Fruit fly (Drosophila melanogaster) whole organism, embryonic: ENCODE measurements around the gene CG46464.

Experiments used
- ATbp ChIP-seq: fragments of 200-800 bp; sonication (Bioruptor generic); optimal IDR thresholded peaks from 2 replicates; lab custom pipeline; 2017; ENCODE audit warnings: missing biosample characterization, mild to moderate bottlenecking, missing genetic modification characterization, missing genetic modification reagents
- Abd-B ChIP-seq: fragments of 200-800 bp; sonication (Bioruptor generic); optimal IDR thresholded peaks from 2 replicates; lab custom pipeline; 2018; ENCODE audit warnings: missing biosample characterization, mild to moderate bottlenecking, missing genetic modification characterization, moderate library complexity
- CG10267 ChIP-seq: fragments of 200-800 bp; sonication (Bioruptor generic); optimal IDR thresholded peaks from 2 replicates; lab custom pipeline; 2018; ENCODE audit warnings: missing biosample characterization, mild to moderate bottlenecking, missing genetic modification characterization, moderate library complexity
- CG11085 ChIP-seq: fragments of 200-800 bp; sonication (Bioruptor generic); IDR thresholded peaks from 2 replicates; pipeline ENCODE4 v1.3.6; 2022; ENCODE audit warnings: missing biosample characterization, missing genetic modification characterization
- CG11560 ChIP-seq: fragments of 200-800 bp; sonication (Bioruptor generic); IDR thresholded peaks from 3 replicates; pipeline ENCODE4 v1.3.6; 2022; ENCODE audit warnings: missing biosample characterization, missing genetic modification characterization
- CG11695 ChIP-seq: fragments of 200-800 bp; sonication (Bioruptor generic); IDR thresholded peaks from 3 replicates; pipeline ENCODE4 v1.3.6; 2022; ENCODE audit warnings: missing biosample characterization, missing genetic modification characterization
- CG12219 ChIP-seq: fragments of 200-800 bp; sonication (Bioruptor generic); optimal IDR thresholded peaks from 3 replicates; lab custom pipeline; 2018; ENCODE audit warnings: missing biosample characterization, mild to moderate bottlenecking, missing genetic modification characterization
- CG12659 ChIP-seq: fragments of 200-800 bp; sonication (Bioruptor generic); optimal IDR thresholded peaks from 3 replicates; lab custom pipeline; 2017; ENCODE audit warnings: mild to moderate bottlenecking, missing biosample characterization, missing genetic modification reagents, missing genetic modification characterization
- CG13296 ChIP-seq: fragments of 200-800 bp; sonication (Bioruptor generic); optimal IDR thresholded peaks from 3 replicates; lab custom pipeline; 2018; ENCODE audit warnings: missing biosample characterization, mild to moderate bottlenecking, missing genetic modification characterization
- CG14014 ChIP-seq: fragments of 200-800 bp; sonication (Bioruptor generic); IDR thresholded peaks from 2 replicates; pipeline ENCODE4 v1.3.6; 2022; ENCODE audit warnings: missing biosample characterization, missing genetic modification characterization
- CG15479 ChIP-seq: fragments of 200-800 bp; sonication (Bioruptor generic); optimal IDR thresholded peaks from 3 replicates; lab custom pipeline; 2019; ENCODE audit warnings: missing biosample characterization, mild to moderate bottlenecking, missing genetic modification characterization, moderate library complexity
- CG17359 ChIP-seq: fragments of 200-800 bp; sonication (Bioruptor generic); optimal IDR thresholded peaks from 3 replicates; lab custom pipeline; 2018; ENCODE audit warnings: missing biosample characterization, mild to moderate bottlenecking, missing genetic modification characterization, moderate library complexity
- CG17361 ChIP-seq: fragments of 200-800 bp; sonication (Bioruptor generic); IDR thresholded peaks from 3 replicates; pipeline ENCODE4 v1.3.6; 2022; ENCODE audit warnings: missing biosample characterization, missing genetic modification characterization
- CG1832 ChIP-seq: fragments of 200-800 bp; sonication (Bioruptor generic); optimal IDR thresholded peaks from 2 replicates; lab custom pipeline; 2017; ENCODE audit warnings: missing biosample characterization, mild to moderate bottlenecking, missing genetic modification characterization, inconsistent platforms
- CG31224 ChIP-seq: fragments of 200-800 bp; sonication (Bioruptor generic); IDR thresholded peaks from 2 replicates; pipeline ENCODE4 v1.3.6; 2022; ENCODE audit warnings: missing biosample characterization, missing genetic modification characterization
- CG31365 ChIP-seq: fragments of 200-800 bp; sonication (Bioruptor generic); optimal IDR thresholded peaks from 2 replicates; lab custom pipeline; 2018; ENCODE audit warnings: missing biosample characterization, mild to moderate bottlenecking, missing genetic modification characterization
- CG32532 ChIP-seq: fragments of 200-800 bp; sonication (Bioruptor generic); IDR thresholded peaks from 2 replicates; pipeline ENCODE4 v1.3.6; 2022; ENCODE audit warnings: missing biosample characterization, missing genetic modification characterization
- CG3281 ChIP-seq: fragments of 200-800 bp; sonication (Bioruptor generic); optimal IDR thresholded peaks from 3 replicates; lab custom pipeline; 2017; ENCODE audit warnings: missing biosample characterization, mild to moderate bottlenecking, missing genetic modification characterization
- CG3407 ChIP-seq: fragments of 200-800 bp; sonication (Bioruptor generic); optimal IDR thresholded peaks from 2 replicates; lab custom pipeline; 2018; ENCODE audit warnings: missing biosample characterization, mild to moderate bottlenecking, missing genetic modification characterization
- CG4404 ChIP-seq: fragments of 200-800 bp; sonication (Bioruptor generic); IDR thresholded peaks from 2 replicates; pipeline ENCODE4 v1.3.6; 2022; ENCODE audit warnings: missing biosample characterization, missing genetic modification characterization
- CG4730 ChIP-seq: fragments of 200-800 bp; sonication (Bioruptor generic); IDR thresholded peaks from 2 replicates; pipeline ENCODE4 v1.3.6; 2022; ENCODE audit warnings: missing biosample characterization, missing genetic modification characterization
- CG6272 ChIP-seq: fragments of 200-800 bp; sonication (Bioruptor generic); IDR thresholded peaks from 2 replicates; pipeline ENCODE4 v1.3.6; 2022; ENCODE audit warnings: missing biosample characterization, missing genetic modification characterization
- CG7839 ChIP-seq: fragments of 200-800 bp; sonication (Bioruptor generic); optimal IDR thresholded peaks from 3 replicates; lab custom pipeline; 2018; ENCODE audit warnings: missing biosample characterization, mild to moderate bottlenecking, missing genetic modification characterization, moderate library complexity
- CG7963 ChIP-seq: fragments of 200-800 bp; sonication (Bioruptor generic); IDR thresholded peaks from 3 replicates; pipeline ENCODE4 v1.3.6; 2022; ENCODE audit warnings: missing biosample characterization, missing genetic modification characterization; ENCODE audit not compliant: partially characterized antibody
- CG9932 ChIP-seq: fragments of 200-800 bp; sonication (Bioruptor generic); IDR thresholded peaks from 2 replicates; pipeline ENCODE4 v1.3.6; 2022; ENCODE audit warnings: missing biosample characterization, missing genetic modification characterization
- E2f2 ChIP-seq: fragments of 200-800 bp; sonication (Bioruptor generic); IDR thresholded peaks from 2 replicates; pipeline ENCODE4 v1.3.6; 2022; ENCODE audit warnings: missing biosample characterization, missing genetic modification characterization
- HLH3B ChIP-seq: fragments of 200-800 bp; sonication (Bioruptor generic); IDR thresholded peaks from 2 replicates; pipeline ENCODE4 v1.3.6; 2022; ENCODE audit warnings: missing biosample characterization, missing genetic modification characterization
- Hr78 ChIP-seq, 2 experiments: fragments of 200-800 bp in 1 of 2; fragments of >200 bp in 1 of 2; sonication (Bioruptor generic) in 1 of 2; optimal IDR thresholded peaks; 2 replicates each; lab custom pipeline; 2017 to 2019; ENCODE audit warnings: missing biosample characterization in 2 of 2, missing genetic modification characterization in 2 of 2, mild to moderate bottlenecking in 1 of 2, moderate library complexity in 1 of 2
- Med ChIP-seq: fragments of 200-800 bp; sonication (Bioruptor generic); peaks from one replicate; lab custom pipeline; 2016; ENCODE audit warnings: missing biosample characterization, missing genetic modification characterization, mild to moderate bottlenecking, inconsistent platforms, moderate library complexity
- NFAT ChIP-seq: fragments of 200-800 bp; sonication (Bioruptor generic); IDR thresholded peaks from 2 replicates; pipeline ENCODE4 v1.3.6; 2022; ENCODE audit warnings: missing biosample characterization, missing genetic modification characterization
- Nf-YA ChIP-seq: fragments of 200-800 bp; sonication (Bioruptor generic); IDR thresholded peaks from 2 replicates; pipeline ENCODE4 v1.3.6; 2022; ENCODE audit warnings: missing biosample characterization, missing genetic modification characterization
- Sry-β ChIP-seq: fragments of 200-800 bp; sonication (Bioruptor generic); optimal IDR thresholded peaks from 2 replicates; lab custom pipeline; 2018; ENCODE audit warnings: missing biosample characterization, mild to moderate bottlenecking, missing genetic modification characterization, moderate library complexity
- Xrp1 ChIP-seq: fragments of 200-800 bp; sonication (Bioruptor generic); IDR thresholded peaks from 2 replicates; pipeline ENCODE4 v1.3.6; 2022; ENCODE audit warnings: missing biosample characterization, missing genetic modification characterization
- danr ChIP-seq: fragments of 200-800 bp; sonication (Bioruptor generic); IDR thresholded peaks from 2 replicates; pipeline ENCODE4 v1.3.6; 2022; ENCODE audit warnings: missing biosample characterization, missing genetic modification characterization
- dpn ChIP-seq, 2 experiments: fragments of 200-800 bp; sonication (Bioruptor generic); optimal IDR thresholded peaks; 3 replicates each; lab custom pipeline; 2016; ENCODE audit warnings: missing biosample characterization in 2 of 2, missing genetic modification characterization in 2 of 2
- eve ChIP-seq, 2 experiments: fragments of >200 bp; optimal IDR thresholded peaks; 2 replicates each; lab custom pipeline; 2017; ENCODE audit warnings: missing biosample characterization in 2 of 2, missing genetic modification characterization in 2 of 2
- kah ChIP-seq: fragments of 200-800 bp; sonication (Bioruptor generic); optimal IDR thresholded peaks from 2 replicates; lab custom pipeline; 2018; ENCODE audit warnings: missing biosample characterization, mild to moderate bottlenecking, missing genetic modification characterization
- ken ChIP-seq: fragments of 200-800 bp; sonication (Bioruptor generic); IDR thresholded peaks from 3 replicates; pipeline ENCODE4 v1.3.6; 2022; ENCODE audit warnings: missing biosample characterization, missing genetic modification characterization
- kni ChIP-seq: fragments of 200-800 bp; sonication (Bioruptor generic); optimal IDR thresholded peaks from 3 replicates; lab custom pipeline; 2017; ENCODE audit warnings: mild to moderate bottlenecking, missing biosample characterization, missing genetic modification reagents, missing genetic modification characterization
- lmd ChIP-seq: fragments of 200-800 bp; sonication (Bioruptor generic); IDR thresholded peaks from 2 replicates; pipeline ENCODE4 v1.3.6; 2022; ENCODE audit warnings: missing biosample characterization, missing genetic modification characterization
- nau ChIP-seq: fragments of 200-800 bp; sonication (Bioruptor generic); optimal IDR thresholded peaks from 3 replicates; lab custom pipeline; 2017; ENCODE audit warnings: missing biosample characterization, mild to moderate bottlenecking, missing genetic modification characterization, missing genetic modification reagents
- pan ChIP-seq, 4 experiments: fragments of >200 bp in 3 of 4; fragments of 200-800 bp in 1 of 4; sonication (Bioruptor generic) in 1 of 4; optimal IDR thresholded peaks in 3 of 4; IDR thresholded peaks in 1 of 4; 2 replicates each; pipeline versions ENCODE4 v1.3.6 to Lab custom; 2017 to 2022; ENCODE audit warnings: missing biosample characterization in 2 of 4, missing genetic modification characterization in 2 of 4, mixed read lengths in 1 of 4
- phol ChIP-seq: fragments of 200-800 bp; sonication (Bioruptor generic); optimal IDR thresholded peaks from 3 replicates; lab custom pipeline; 2018; ENCODE audit warnings: missing biosample characterization, mild to moderate bottlenecking, missing genetic modification characterization, moderate library complexity
- repo ChIP-seq: fragments of 200-800 bp; sonication (Bioruptor generic); optimal IDR thresholded peaks from 2 replicates; lab custom pipeline; 2016; ENCODE audit warnings: missing biosample characterization, missing genetic modification characterization
- sim ChIP-seq: fragments of 200-800 bp; sonication (Bioruptor generic); IDR thresholded peaks from 2 replicates; pipeline ENCODE4 v1.3.6; 2022; ENCODE audit warnings: missing biosample characterization, missing genetic modification characterization
- sr ChIP-seq: fragments of 200-800 bp; sonication (Bioruptor generic); IDR thresholded peaks from 3 replicates; pipeline ENCODE4 v1.3.6; 2022; ENCODE audit warnings: missing biosample characterization, missing genetic modification characterization
- twi ChIP-seq: fragments of 200-800 bp; optimal IDR thresholded peaks from 2 replicates; lab custom pipeline; 2019; ENCODE audit warnings: missing biosample characterization, mild to moderate bottlenecking, missing genetic modification characterization, moderate library complexity
- vvl ChIP-seq: fragments of 200-800 bp; sonication (Bioruptor generic); IDR thresholded peaks from 2 replicates; pipeline ENCODE4 v1.3.6; 2022; ENCODE audit warnings: missing biosample characterization, missing genetic modification characterization
- zfh1 ChIP-seq: fragments of 200-800 bp; sonication (Bioruptor generic); IDR thresholded peaks from 3 replicates; pipeline ENCODE4 v1.3.6; 2022; ENCODE audit warnings: missing biosample characterization, missing genetic modification characterization

CG46464 gene

DNA sequence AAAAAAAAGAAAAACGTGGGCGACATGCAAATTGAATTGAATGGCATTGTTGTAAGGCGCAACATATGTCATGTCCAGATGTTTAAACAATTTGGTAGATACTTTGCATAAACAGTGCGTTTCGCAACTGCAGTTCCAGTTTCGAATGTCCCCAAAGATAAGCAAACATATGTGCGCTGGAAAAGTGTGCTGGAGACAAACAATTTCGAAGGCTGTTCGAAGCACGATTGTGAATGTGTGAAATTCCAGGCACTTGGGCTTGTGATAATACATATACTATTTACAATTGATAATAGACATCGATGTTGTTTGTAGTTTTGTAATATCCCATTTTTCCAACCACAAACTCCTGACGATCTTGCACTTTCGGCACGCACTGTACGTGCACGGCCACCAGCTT, 39.0 kb upstream of the CG46464 start (continued):
- TF ChIP-seq CG7963 (GFP tag; lab: Robert Waterston, UW) (no peak), CG17361 (GFP tag; lab: Robert Waterston, UW) (peak; percentile 44; the same call in 2 of the 3 replicates), ATbp (GFP tag; lab: Kevin White, UChicago) (peak; percentile 1), sim (no peak), CG13296 (GFP tag; lab: Kevin White, UChicago) (peak; percentile 9), CG31224 (GFP tag; lab: Robert Waterston, UW) (0 out of 2 replicates have a peak, but pooled peaks have one; percentile 7), CG12219 (GFP tag; lab: Kevin White, UChicago) (peak; percentile 10), dpn (GFP tag; optimal IDR thresholded peaks at IDR 0.05; lab: Kevin White, UChicago) (peak in 1 of 2 experiments; percentile 11), CG9932 (GFP tag; lab: Robert Waterston, UW) (0 out of 2 replicates have a peak, but pooled peaks have one; percentile 8), Abd-B (GFP tag; lab: Kevin White, UChicago) (no peak), CG1832 (no peak), CG10267 (tag; lab: Kevin White, UChicago) (no peak), danr (GFP tag; lab: Robert Waterston, UW) (peak; percentile 29; the same call in 1 of the 2 replicates), CG12659 (GFP tag; lab: Kevin White, UChicago) (peak; percentile 6), CG14014 (GFP tag; lab: Robert Waterston, UW) (0 out of 2 replicates have a peak, but pooled peaks have one; percentile 16), CG4730 (peak; percentile 41; the same call in 1 of the 2 replicates), ken (GFP tag; lab: Robert Waterston, UW) (0 out of 3 replicates have a peak, but pooled peaks have one; percentile 39), sr (peak; percentile 12; the same call in 1 of the 3 replicates), lmd (GFP tag; lab: Robert Waterston, UW) (peak; percentile 30; the same call in 1 of the 2 replicates), Xrp1 (peak; percentile 36; the same call in 1 of the 2 replicates), Nf-YA (GFP tag; lab: Robert Waterston, UW) (no peak), Med (GFP tag; lab: Kevin White, UChicago) (peak; percentile 51), zfh1 (peak; percentile 49; the same call in 1 of the 3 replicates), pan (optimal IDR thresholded peaks at IDR 0.05; lab: Kevin White, UChicago) (no peak), pan (GFP tag; optimal IDR thresholded peaks at IDR 0.05 in 1 of 2, IDR thresholded peaks at IDR 0.05 in 1 of 2) (peak in 1 of 2 experiments; percentile 41), CG11085 (GFP tag; lab: Robert Waterston, UW) (no peak), CG15479 (GFP tag; lab: Kevin White, UChicago) (no peak), CG17359 (tag; lab: Kevin White, UChicago) (peak; percentile 29), kni (GFP tag; lab: Kevin White, UChicago) (no peak), CG7839 (tag; lab: Kevin White, UChicago) (peak; percentile 46), CG11560 (tag; lab: Robert Waterston, UW) (peak; percentile 32; the same call in 1 of the 3 replicates), NFAT (GFP tag; lab: Robert Waterston, UW) (no peak), kah (GFP tag; lab: Kevin White, UChicago) (no peak), eve (GFP tag; optimal IDR thresholded peaks at IDR 0.05; lab: Kevin White, UChicago) (peak in 1 of 2 experiments; percentile 57), twi (tag; lab: Kevin White, UChicago) (peak; percentile 69), nau (GFP tag; lab: Kevin White, UChicago) (peak; percentile 7), Hr78 (GFP tag; optimal IDR thresholded peaks at IDR 0.05; lab: Kevin White, UChicago) (peak in 1 of 2 experiments; percentile 6), repo (no peak), CG3407 (GFP tag; lab: Kevin White, UChicago) (no peak), CG31365 (tag; lab: Kevin White, UChicago) (no peak), CG6272 (GFP tag; lab: Robert Waterston, UW) (0 out of 2 replicates have a peak, but pooled peaks have one; percentile 6), CG32532 (0 out of 2 replicates have a peak, but pooled peaks have one; percentile 16), vvl (GFP tag; lab: Robert Waterston, UW) (peak; percentile 11; the same call in 1 of the 2 replicates), E2f2 (GFP tag; lab: Robert Waterston, UW) (peak; percentile 21; the same call in 1 of the 2 replicates), CG11695 (GFP tag; lab: Robert Waterston, UW) (peak; percentile 76), phol (tag; lab: Kevin White, UChicago) (peak; percentile 13), HLH3B (GFP tag; lab: Robert Waterston, UW) (peak; percentile 43; the same call in 1 of the 2 replicates), Sry-β (GFP tag; lab: Kevin White, UChicago) (no peak), CG4404 (GFP tag; lab: Robert Waterston, UW) (no peak), CG3281 (GFP tag; lab: Kevin White, UChicago) (no peak)
